Fruit fly (Drosophila melanogaster) whole organism, adult: ENCODE results near the gene CG1575.

Experiments used
- CG11617 ChIP-seq: fragments of 200-800 bp; sonication (Bioruptor generic); optimal IDR thresholded peaks from 2 replicates; lab custom pipeline; 2017; ENCODE audit warnings: mild to moderate bottlenecking, missing biosample characterization, missing genetic modification reagents, missing genetic modification characterization
- CG12768 ChIP-seq: fragments of 200-800 bp; sonication (Bioruptor generic); optimal IDR thresholded peaks from 2 replicates; lab custom pipeline; 2017; ENCODE audit warnings: missing biosample characterization, missing genetic modification characterization, mild to moderate bottlenecking, moderate library complexity, missing genetic modification reagents
- CG14711 ChIP-seq: fragments of 200-800 bp; sonication (Bioruptor generic); optimal IDR thresholded peaks from 2 replicates; lab custom pipeline; 2018; ENCODE audit warnings: missing biosample characterization, mild to moderate bottlenecking, missing genetic modification characterization, moderate library complexity
- CG1620 ChIP-seq: fragments of 200-800 bp; sonication (Bioruptor generic); optimal IDR thresholded peaks from 2 replicates; lab custom pipeline; 2016; ENCODE audit warnings: missing biosample characterization, missing genetic modification characterization
- CG5204 ChIP-seq: fragments of 200-800 bp; sonication (Bioruptor generic); optimal IDR thresholded peaks from 2 replicates; lab custom pipeline; 2016; ENCODE audit warnings: missing biosample characterization, missing genetic modification characterization
- CG7045 ChIP-seq: fragments of 200-800 bp; sonication (Bioruptor generic); optimal IDR thresholded peaks from 2 replicates; lab custom pipeline; 2017; ENCODE audit warnings: missing biosample characterization, mild to moderate bottlenecking, missing genetic modification characterization
- CG7101 ChIP-seq: fragments of 200-800 bp; sonication (Bioruptor generic); optimal IDR thresholded peaks from 2 replicates; lab custom pipeline; 2018; ENCODE audit warnings: missing biosample characterization, mild to moderate bottlenecking, missing genetic modification characterization, moderate library complexity
- Clk ChIP-seq: fragments of 200-800 bp; sonication (Bioruptor generic); optimal IDR thresholded peaks from 2 replicates; lab custom pipeline; 2017; ENCODE audit warnings: missing biosample characterization, missing genetic modification characterization
- Hr96 ChIP-seq: fragments of 200-800 bp; sonication (Bioruptor generic); optimal IDR thresholded peaks from 2 replicates; lab custom pipeline; 2016; ENCODE audit warnings: missing biosample characterization, missing genetic modification characterization
- Mnt ChIP-seq: fragments of 200-800 bp; sonication (Bioruptor generic); optimal IDR thresholded peaks from 2 replicates; lab custom pipeline; 2016; ENCODE audit warnings: missing biosample characterization, mild to moderate bottlenecking, missing genetic modification characterization
- ovo ChIP-seq: fragments of 200-800 bp; sonication (Bioruptor generic); optimal IDR thresholded peaks from 2 replicates; lab custom pipeline; 2016; ENCODE audit warnings: missing biosample characterization, missing genetic modification characterization
- pad ChIP-seq: fragments of 200-800 bp; sonication (Bioruptor generic); optimal IDR thresholded peaks from 3 replicates; lab custom pipeline; 2017; ENCODE audit warnings: missing biosample characterization, missing genetic modification characterization, mild to moderate bottlenecking, moderate library complexity, missing genetic modification reagents
- tj ChIP-seq: fragments of 200-800 bp; sonication (Bioruptor generic); optimal IDR thresholded peaks from 3 replicates; lab custom pipeline; 2017; ENCODE audit warnings: missing biosample characterization, mild to moderate bottlenecking, missing genetic modification characterization, moderate library complexity
- toe ChIP-seq: fragments of 200-800 bp; sonication (Bioruptor generic); optimal IDR thresholded peaks from 2 replicates; lab custom pipeline; 2016; ENCODE audit warnings: missing biosample characterization, missing genetic modification characterization

The CG1575 gene

dm6 chrX:8163452-8163851, 46.6 kb downstream of the CG1575 start:
- no peak for TF ChIP-seq ovo (GFP tag; lab: Kevin White, UChicago)
- TF ChIP-seq CG12768, result no peak
- no peak for TF ChIP-seq tj (GFP tag; lab: Kevin White, UChicago)
- TF ChIP-seq CG11617 (GFP tag; lab: Kevin White, UChicago), result no peak

dm6 chrX:8165608-8166007, 48.8 kb downstream of the CG1575 start, which contains the start of gene Or7a:
Or7a (minus strand) TSS chrX:8165708.
- TF ChIP-seq pad (no peak), toe (no peak), Clk (GFP tag; lab: Kevin White, UChicago) (no peak), CG5204 (no peak), CG1620 (GFP tag; lab: Kevin White, UChicago) (no peak), CG14711 (no peak), ovo (GFP tag; lab: Kevin White, UChicago) (no peak), CG11617 (GFP tag; lab: Kevin White, UChicago) (no peak), Mnt (GFP tag; lab: Kevin White, UChicago) (no peak), CG7101 (no peak), CG7045 (GFP tag; lab: Kevin White, UChicago) (no peak), Hr96 (GFP tag; lab: Kevin White, UChicago) (no peak)
